Worm (Caenorhabditis elegans): ENCODE measurements around the gene cyp-33C12.

The cyp-33C12 gene

ce11 chrV:2204080-2204479 lies at the start of gene cyp-33C12:
Gene cyp-33C12 (minus strand): TSS chrV:2204400.
- TF ChIP-seq him-1 (tag; optimal IDR thresholded peaks at IDR 0.05) (no peak), dao-5 (tag; optimal IDR thresholded peaks at IDR 0.05) (no peak), W03F9.2 (tag; optimal IDR thresholded peaks at IDR 0.05) (no peak)

- no peak for TF ChIP-seq him-1 (tag; optimal IDR thresholded peaks at IDR 0.05)
- TF ChIP-seq W03F9.2 (tag; optimal IDR thresholded peaks at IDR 0.05) = no peak
- TF ChIP-seq dao-5 (tag; optimal IDR thresholded peaks at IDR 0.05) = no peak
Measured at ce11 chrV:2251774-2252173, 47.6 kb upstream of the cyp-33C12 start.

- TF ChIP-seq him-1 (tag; optimal IDR thresholded peaks at IDR 0.05) (no peak), dao-5 (tag; optimal IDR thresholded peaks at IDR 0.05) (no peak), W03F9.2 (tag; optimal IDR thresholded peaks at IDR 0.05) (no peak)
Measured at ce11 chrV:2250126-2250590, 46.0 kb upstream of the cyp-33C12 start, which contains the start of gene cyp-33C7. Gene cyp-33C7 (plus strand): TSS chrV:2250540.

ce11 chrV:2249310-2249709 lies 45.1 kb upstream of the cyp-33C12 start, which contains the start of gene cyp-33C6:
Gene cyp-33C6 (minus strand): TSS chrV:2249410.
- TF ChIP-seq W03F9.2 (tag; optimal IDR thresholded peaks at IDR 0.05) (no peak), dao-5 (tag; optimal IDR thresholded peaks at IDR 0.05) (no peak), him-1 (tag; optimal IDR thresholded peaks at IDR 0.05) (no peak)

ce11 chrV:2244751-2245150 lies 40.6 kb upstream of the cyp-33C12 start, which contains the start of gene cyp-33C5:
Gene cyp-33C5 (plus strand): TSS chrV:2245004.
- no peak for TF ChIP-seq him-1 (tag; optimal IDR thresholded peaks at IDR 0.05)
- no peak for TF ChIP-seq dao-5 (tag; optimal IDR thresholded peaks at IDR 0.05)
- no peak for TF ChIP-seq W03F9.2 (tag; optimal IDR thresholded peaks at IDR 0.05)

- TF ChIP-seq W03F9.2 (tag; optimal IDR thresholded peaks at IDR 0.05) = no peak
Measured at ce11 chrV:2242630-2243029, 38.4 kb upstream of the cyp-33C12 start, which contains the start of gene cyp-33C3. Gene cyp-33C3 (plus strand): TSS chrV:2242778.

ce11 chrV:2238012-2238411 lies 33.8 kb upstream of the cyp-33C12 start:
- no peak for TF ChIP-seq W03F9.2 (tag; optimal IDR thresholded peaks at IDR 0.05)
- no peak for TF ChIP-seq dao-5 (tag; optimal IDR thresholded peaks at IDR 0.05)
- no peak for TF ChIP-seq him-1 (tag; optimal IDR thresholded peaks at IDR 0.05)

ce11 chrV:2235848-2236247 lies 31.6 kb upstream of the cyp-33C12 start, which contains the start of gene cyp-33C4:
Gene cyp-33C4 (plus strand): TSS chrV:2236140.
- TF ChIP-seq dao-5 (tag; optimal IDR thresholded peaks at IDR 0.05) = no peak
- TF ChIP-seq W03F9.2 (tag; optimal IDR thresholded peaks at IDR 0.05) = no peak
- TF ChIP-seq him-1 (tag; optimal IDR thresholded peaks at IDR 0.05) = no peak

- no peak for TF ChIP-seq him-1 (tag; optimal IDR thresholded peaks at IDR 0.05)
- TF ChIP-seq W03F9.2 (tag; optimal IDR thresholded peaks at IDR 0.05) = no peak
- no peak for TF ChIP-seq dao-5 (tag; optimal IDR thresholded peaks at IDR 0.05)
Measured at ce11 chrV:2233177-2233576, 29.0 kb upstream of the cyp-33C12 start, which contains the start of gene nhr-96. Gene nhr-96 (plus strand): TSS chrV:2233477.

- TF ChIP-seq dao-5 (tag; optimal IDR thresholded peaks at IDR 0.05) = no peak
- no peak for TF ChIP-seq him-1 (tag; optimal IDR thresholded peaks at IDR 0.05)
- TF ChIP-seq W03F9.2 (tag; optimal IDR thresholded peaks at IDR 0.05) = no peak
Measured at ce11 chrV:2230912-2231311, 26.7 kb upstream of the cyp-33C12 start, which contains the start of gene nhr-134. Gene nhr-134 (plus strand): TSS chrV:2231223.

- TF ChIP-seq dao-5 (tag; optimal IDR thresholded peaks at IDR 0.05) = no peak
- no peak for TF ChIP-seq W03F9.2 (tag; optimal IDR thresholded peaks at IDR 0.05)
- TF ChIP-seq him-1 (tag; optimal IDR thresholded peaks at IDR 0.05) = no peak
Measured at ce11 chrV:2228781-2229180, 24.6 kb upstream of the cyp-33C12 start, which contains the start of gene nhr-126. Gene nhr-126 (plus strand): TSS chrV:2229081.

ce11 chrV:2226903-2227302 lies 22.7 kb upstream of the cyp-33C12 start, which contains the start of gene nhr-18:
Gene nhr-18 (plus strand): TSS chrV:2227203.
- no peak for TF ChIP-seq W03F9.2 (tag; optimal IDR thresholded peaks at IDR 0.05)
- TF ChIP-seq him-1 (tag; optimal IDR thresholded peaks at IDR 0.05) = no peak
- no peak for TF ChIP-seq dao-5 (tag; optimal IDR thresholded peaks at IDR 0.05)

- TF ChIP-seq W03F9.2 (tag; optimal IDR thresholded peaks at IDR 0.05) (no peak), dao-5 (tag; optimal IDR thresholded peaks at IDR 0.05) (no peak), him-1 (tag; optimal IDR thresholded peaks at IDR 0.05) (no peak)
Measured at ce11 chrV:2225130-2225529, 20.9 kb upstream of the cyp-33C12 start, which contains the start of gene nhr-103. Gene nhr-103 (plus strand): TSS chrV:2225430.

- TF ChIP-seq dao-5 (tag; optimal IDR thresholded peaks at IDR 0.05) (no peak), W03F9.2 (tag; optimal IDR thresholded peaks at IDR 0.05) (no peak), him-1 (tag; optimal IDR thresholded peaks at IDR 0.05) (no peak)
Measured at ce11 chrV:2221764-2222163, 17.6 kb upstream of the cyp-33C12 start, which contains the start of gene nhr-128. Gene nhr-128 (plus strand): TSS chrV:2222064.

- no peak for TF ChIP-seq him-1 (tag; optimal IDR thresholded peaks at IDR 0.05)
Measured at ce11 chrV:2218803-2219202, 14.6 kb upstream of the cyp-33C12 start, which contains the start of gene nhr-56. Gene nhr-56 (plus strand): TSS chrV:2219004.
